Fruit fly (Drosophila melanogaster) whole organism, pupa: ENCODE measurements around the gene CG4658.
A peak's percentile ranks its signal among the peaks of the same experiment; 100 is the strongest.

Experiments
- CG10348 ChIP-seq: fragments of 200-800 bp; sonication (Bioruptor generic); IDR thresholded peaks from 2 replicates; pipeline ENCODE4 v1.3.6; 2022; ENCODE audit warnings: missing biosample characterization, missing genetic modification characterization
- CG12605 ChIP-seq: fragments of 200-800 bp; sonication (Bioruptor generic); IDR thresholded peaks from 2 replicates; pipeline ENCODE4 v1.3.6; 2022; ENCODE audit warnings: missing biosample characterization, missing genetic modification characterization
- CG13204 ChIP-seq: fragments of 200-800 bp; sonication (Bioruptor generic); optimal IDR thresholded peaks from 2 replicates; lab custom pipeline; 2018; ENCODE audit warnings: missing biosample characterization, mild to moderate bottlenecking, missing genetic modification characterization, moderate library complexity
- CG14655 ChIP-seq: fragments of 200-800 bp; sonication (Bioruptor generic); optimal IDR thresholded peaks from 3 replicates; lab custom pipeline; 2017; ENCODE audit warnings: mild to moderate bottlenecking, missing biosample characterization, missing genetic modification reagents, missing genetic modification characterization
- CG15710 ChIP-seq: fragments of 200-800 bp; sonication (Bioruptor generic); optimal IDR thresholded peaks from 2 replicates; lab custom pipeline; 2018; ENCODE audit warnings: missing biosample characterization, mild to moderate bottlenecking, missing genetic modification characterization, moderate library complexity
- CG17806 ChIP-seq: fragments of 200-800 bp; sonication (Bioruptor generic); optimal IDR thresholded peaks from 2 replicates; lab custom pipeline; 2018; ENCODE audit warnings: missing biosample characterization, mild to moderate bottlenecking, missing genetic modification characterization, moderate library complexity
- CG32121 ChIP-seq: fragments of 200-800 bp; sonication (Bioruptor generic); IDR thresholded peaks from 2 replicates; pipeline ENCODE4 v1.3.6; 2022; ENCODE audit warnings: missing biosample characterization, missing genetic modification characterization
- CG34367 ChIP-seq: fragments of 200-800 bp; sonication (Bioruptor generic); optimal IDR thresholded peaks from 2 replicates; lab custom pipeline; 2018; ENCODE audit warnings: missing biosample characterization, mild to moderate bottlenecking, missing genetic modification characterization
- CG4496 ChIP-seq: fragments of 200-800 bp; sonication (Bioruptor generic); IDR thresholded peaks from 3 replicates; pipeline ENCODE4 v1.3.6; 2022; ENCODE audit warnings: missing biosample characterization, missing genetic modification characterization
- CG8159 ChIP-seq: fragments of 200-800 bp; sonication (Bioruptor generic); optimal IDR thresholded peaks from 3 replicates; lab custom pipeline; 2018; ENCODE audit warnings: missing biosample characterization, mild to moderate bottlenecking, missing genetic modification characterization, moderate library complexity
- CG8301 ChIP-seq: fragments of 200-800 bp; sonication (Bioruptor generic); optimal IDR thresholded peaks from 2 replicates; lab custom pipeline; 2018; ENCODE audit warnings: missing biosample characterization, mild to moderate bottlenecking, missing genetic modification characterization
- CG9948 ChIP-seq: fragments of 200-800 bp; sonication (Bioruptor generic); optimal IDR thresholded peaks from 2 replicates; lab custom pipeline; 2018; ENCODE audit warnings: missing biosample characterization, mild to moderate bottlenecking, missing genetic modification characterization, moderate library complexity
- D1 ChIP-seq: fragments of 200-800 bp; sonication (Bioruptor generic); optimal IDR thresholded peaks from 2 replicates; lab custom pipeline; 2018; ENCODE audit warnings: missing biosample characterization, mild to moderate bottlenecking, missing genetic modification characterization, moderate library complexity
- EcR ChIP-seq: fragments of 200-800 bp; sonication (Bioruptor generic); optimal IDR thresholded peaks from 3 replicates; lab custom pipeline; 2019; ENCODE audit warnings: missing biosample characterization, missing genetic modification characterization, mild to moderate bottlenecking, moderate library complexity, missing genetic modification reagents
- Ets98B ChIP-seq: fragments of 200-800 bp; sonication (Bioruptor generic); IDR thresholded peaks from 2 replicates; pipeline ENCODE4 v1.3.6; 2022; ENCODE audit warnings: missing biosample characterization, missing genetic modification characterization
- Pif1A ChIP-seq: fragments of 200-800 bp; sonication (Bioruptor generic); optimal IDR thresholded peaks from 3 replicates; lab custom pipeline; 2016; ENCODE audit warnings: missing biosample characterization, missing genetic modification characterization
- Pif1B ChIP-seq: fragments of 200-800 bp; sonication (Bioruptor generic); optimal IDR thresholded peaks from 3 replicates; lab custom pipeline; 2016; ENCODE audit warnings: missing biosample characterization, missing genetic modification characterization
- Snoo ChIP-seq: fragments of 200-800 bp; sonication (Bioruptor generic); optimal IDR thresholded peaks from 3 replicates; lab custom pipeline; 2017; ENCODE audit warnings: missing biosample characterization, mild to moderate bottlenecking, missing genetic modification characterization, inconsistent platforms
- fd96Ca ChIP-seq: fragments of 200-800 bp; sonication (Bioruptor generic); IDR thresholded peaks from 3 replicates; pipeline ENCODE4 v1.3.6; 2022; ENCODE audit warnings: missing biosample characterization, missing genetic modification characterization
- gl ChIP-seq: fragments of 200-800 bp; sonication (Bioruptor generic); optimal IDR thresholded peaks from 2 replicates; lab custom pipeline; 2018; ENCODE audit warnings: missing biosample characterization, mild to moderate bottlenecking, missing genetic modification characterization
- rn ChIP-seq: fragments of 200-800 bp; sonication (Bioruptor generic); IDR thresholded peaks from 2 replicates; pipeline ENCODE4 v1.3.6; 2022; ENCODE audit warnings: missing biosample characterization, missing genetic modification characterization

Gene CG4658

DNA sequence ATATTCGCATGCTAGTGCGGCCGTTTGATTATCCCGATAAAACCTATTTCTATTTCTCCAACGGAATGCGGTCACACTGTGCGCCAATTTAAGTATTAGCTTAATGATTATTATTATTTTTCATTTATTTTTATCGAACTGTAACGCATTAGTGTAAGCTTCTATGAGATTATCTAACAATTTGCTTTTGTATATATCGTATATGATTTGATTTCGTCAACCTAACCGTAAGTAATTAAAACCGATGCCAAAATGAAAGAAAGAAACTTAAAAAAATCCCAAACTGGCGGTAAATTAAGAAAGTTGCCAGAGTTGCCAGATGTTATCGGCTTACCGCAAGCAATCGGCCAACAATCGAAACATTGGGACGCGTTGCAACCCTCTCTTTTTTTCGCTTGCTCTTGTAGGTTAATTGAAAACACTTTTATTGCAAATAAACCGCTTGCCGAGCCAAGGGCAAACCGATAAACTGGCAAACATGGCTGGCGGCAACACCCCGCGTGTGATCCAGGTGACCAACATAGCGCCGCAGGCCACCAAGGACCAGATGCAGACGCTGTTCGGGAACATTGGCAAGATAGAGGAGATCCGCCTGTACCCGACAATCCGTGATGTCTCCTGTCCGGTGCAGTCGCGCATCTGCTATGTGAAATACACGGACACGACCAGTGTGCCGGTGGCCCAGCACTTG, 44.2 kb upstream of the CG4658 start, which contains the start of the genes Etl1 and Srp54:
TSS of gene Etl1 (minus strand) at position 39 of the 691 bp plus-strand sequence.
TSS of gene Srp54 (plus strand) at position 342 of the 691 bp plus-strand sequence.
- TF ChIP-seq CG15710 (tag; lab: Kevin White, UChicago) (no peak), EcR (GFP tag; lab: Kevin White, UChicago) (no peak), D1 (tag; lab: Kevin White, UChicago) (no peak), CG14655 (GFP tag; lab: Kevin White, UChicago) (no peak), CG32121 (no peak), CG10348 (GFP tag; lab: Robert Waterston, UW) (no peak), CG9948 (tag; lab: Kevin White, UChicago) (no peak)

DNA sequence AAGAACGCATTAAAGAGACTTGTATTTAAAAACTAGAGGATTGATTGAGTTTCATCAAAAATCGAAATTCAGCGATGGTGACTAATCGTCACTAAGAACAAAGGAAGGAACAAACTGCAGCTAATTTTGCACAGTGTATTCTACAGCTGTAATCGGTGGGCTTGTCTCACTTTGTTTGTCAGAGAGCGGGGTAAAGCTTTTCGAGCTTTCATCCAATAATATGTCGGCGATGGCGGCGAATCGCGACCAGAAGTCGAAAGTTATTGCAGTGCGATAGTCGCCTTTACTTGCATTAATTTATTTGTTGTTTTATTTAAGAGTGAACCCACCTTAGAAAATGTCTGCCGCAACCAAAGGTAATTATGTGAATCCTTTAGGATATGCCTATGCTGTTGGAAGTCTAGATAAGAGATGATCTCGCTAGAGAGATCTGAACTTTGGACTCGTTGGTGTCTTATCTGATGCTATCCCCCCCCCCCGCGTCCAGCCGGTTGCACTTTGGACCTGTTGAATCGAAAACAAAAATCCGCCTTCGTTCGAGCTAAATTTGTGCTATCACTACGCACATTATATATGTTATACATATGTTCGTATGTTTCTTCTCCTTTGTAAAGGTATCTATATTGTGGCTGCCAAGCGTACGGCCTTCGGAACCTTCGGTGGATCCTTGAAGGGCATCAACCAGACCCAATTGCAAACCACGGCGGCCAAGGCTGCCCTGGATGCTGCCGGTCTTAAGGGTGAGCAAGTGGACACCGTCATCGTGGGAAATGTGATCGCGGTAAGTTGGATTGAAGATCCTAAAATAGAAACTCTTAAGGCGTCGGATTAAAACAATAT, 41.7 kb upstream of the CG4658 start, which contains the start of gene yip2:
TSS of gene yip2 (plus strand) at position 243 of the 840 bp plus-strand sequence.
- TF ChIP-seq gl = peak; percentile 100
- peak; percentile 97 for TF ChIP-seq CG12605 (GFP tag; lab: Robert Waterston, UW)
- peak; percentile 92 for TF ChIP-seq CG4496 (GFP tag; lab: Robert Waterston, UW)
- TF ChIP-seq CG10348 (GFP tag; lab: Robert Waterston, UW) = no peak
- peak; percentile 98 for TF ChIP-seq Pif1A (GFP tag; lab: Kevin White, UChicago)
- peak; percentile 100 for TF ChIP-seq CG13204 (GFP tag; lab: Kevin White, UChicago)
- peak; percentile 92 for TF ChIP-seq fd96Ca
- peak; percentile 89 for TF ChIP-seq CG17806 (tag; lab: Kevin White, UChicago)
- peak; percentile 77 for TF ChIP-seq CG9948 (tag; lab: Kevin White, UChicago)
- TF ChIP-seq Ets98B (GFP tag; lab: Robert Waterston, UW) = peak; percentile 91
- TF ChIP-seq EcR (GFP tag; lab: Kevin White, UChicago) = peak; percentile 81
- TF ChIP-seq CG8159 (tag; lab: Kevin White, UChicago) = peak; percentile 93
- peak; percentile 96 for TF ChIP-seq CG32121
- TF ChIP-seq rn (GFP tag; lab: Robert Waterston, UW) = peak; percentile 66; the same call in 1 of the 2 replicates
- TF ChIP-seq D1 (tag; lab: Kevin White, UChicago) = peak; percentile 54
- TF ChIP-seq Snoo (tag; lab: Kevin White, UChicago) = peak; percentile 98
- TF ChIP-seq CG34367 (tag; lab: Kevin White, UChicago) = peak; percentile 94
- TF ChIP-seq CG15710 (tag; lab: Kevin White, UChicago) = peak; percentile 87
- peak; percentile 98 for TF ChIP-seq CG14655 (GFP tag; lab: Kevin White, UChicago)
- peak; percentile 96 for TF ChIP-seq CG8301 (tag; lab: Kevin White, UChicago)
- TF ChIP-seq Pif1B (GFP tag; lab: Kevin White, UChicago) = peak; percentile 99

DNA sequence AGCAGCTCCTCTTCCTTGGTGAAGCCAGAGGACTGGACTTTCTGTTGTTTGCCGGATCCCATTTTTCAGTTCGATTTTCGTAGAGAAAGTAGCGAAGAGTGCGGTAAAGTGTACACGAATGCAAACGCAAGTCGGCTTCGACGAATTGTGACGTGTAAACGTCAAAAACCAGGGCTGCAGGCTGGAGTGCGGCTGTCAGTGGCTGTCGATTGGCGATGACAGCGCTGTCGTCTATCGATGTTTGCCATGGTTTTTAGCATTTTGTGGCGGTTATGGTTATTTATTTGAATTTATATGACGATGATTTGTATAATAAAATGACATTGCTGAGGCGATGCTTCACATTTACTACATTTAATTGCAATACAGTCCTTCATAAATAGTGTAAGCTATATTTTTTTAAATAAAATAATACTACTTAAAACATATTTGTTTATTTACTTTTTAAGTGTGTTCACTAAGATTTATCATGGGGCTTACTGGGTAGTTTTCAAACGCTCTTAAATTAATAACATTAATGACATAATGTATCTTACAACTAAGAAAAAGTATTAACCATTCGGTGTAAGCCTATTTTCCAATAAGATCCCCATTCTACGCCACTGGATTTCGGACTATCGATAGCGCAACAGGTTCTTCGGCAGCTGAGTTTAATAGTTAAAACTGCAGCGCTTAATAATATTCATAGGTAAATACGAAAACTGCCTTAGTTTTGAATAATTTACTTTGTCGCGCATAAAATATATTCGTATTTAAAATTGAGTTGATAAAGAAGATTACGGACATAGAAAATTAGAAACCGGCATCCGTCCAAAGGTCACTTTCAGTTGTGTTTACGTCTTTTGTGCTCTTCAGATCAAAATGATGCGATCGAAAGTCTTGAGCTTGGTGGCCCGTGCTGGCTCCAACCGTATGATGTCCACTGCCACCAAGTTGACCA, 38.6 kb upstream of the CG4658 start, which contains the start of the genes CG5885 and CG4598:
TSS of gene CG5885 (minus strand) at position 311 of the 940 bp plus-strand sequence.
TSS of gene CG4598 (plus strand) at position 599 of the 940 bp plus-strand sequence.
- TF ChIP-seq CG14655 (GFP tag; lab: Kevin White, UChicago) (peak; percentile 78), D1 (tag; lab: Kevin White, UChicago) (no peak), CG13204 (GFP tag; lab: Kevin White, UChicago) (peak; percentile 42), CG8159 (tag; lab: Kevin White, UChicago) (peak; percentile 63), Ets98B (GFP tag; lab: Robert Waterston, UW) (peak; percentile 78), CG4496 (GFP tag; lab: Robert Waterston, UW) (peak; percentile 39), EcR (GFP tag; lab: Kevin White, UChicago) (peak; percentile 10), CG15710 (tag; lab: Kevin White, UChicago) (peak; percentile 55), fd96Ca (peak; percentile 43; the same call in 1 of the 3 replicates), CG34367 (tag; lab: Kevin White, UChicago) (peak; percentile 2), CG10348 (GFP tag; lab: Robert Waterston, UW) (no peak), Pif1A (GFP tag; lab: Kevin White, UChicago) (peak; percentile 82), CG9948 (tag; lab: Kevin White, UChicago) (peak; percentile 58), Pif1B (GFP tag; lab: Kevin White, UChicago) (peak; percentile 69), CG17806 (tag; lab: Kevin White, UChicago) (peak; percentile 42), CG8301 (tag; lab: Kevin White, UChicago) (peak; percentile 63), Snoo (tag; lab: Kevin White, UChicago) (peak; percentile 44), gl (peak; percentile 81), rn (GFP tag; lab: Robert Waterston, UW) (no peak), CG12605 (GFP tag; lab: Robert Waterston, UW) (peak; percentile 80), CG32121 (peak; percentile 76)

DNA sequence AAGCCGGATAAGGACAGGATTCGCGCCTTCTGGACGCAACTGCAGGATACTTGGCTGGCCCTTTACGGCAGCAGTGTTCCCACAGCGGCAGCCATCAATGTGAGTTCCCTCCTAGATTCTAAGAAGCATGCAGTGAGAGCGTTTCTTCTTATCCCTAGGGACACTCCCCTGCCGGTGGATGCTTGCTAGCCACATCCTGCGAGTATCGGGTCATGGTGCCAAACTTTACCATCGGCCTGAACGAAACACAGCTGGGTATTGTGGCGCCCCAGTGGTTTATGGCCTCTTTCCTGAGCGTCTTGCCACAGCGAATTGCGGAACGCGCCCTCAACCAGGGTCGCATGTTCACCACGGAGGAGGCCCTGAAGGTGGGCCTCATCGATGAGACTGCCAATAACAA, 37.7 kb upstream of the CG4658 start:
- TF ChIP-seq CG12605 (GFP tag; lab: Robert Waterston, UW) (no peak), CG8301 (tag; lab: Kevin White, UChicago) (no peak), EcR (GFP tag; lab: Kevin White, UChicago) (no peak), gl (no peak), CG13204 (GFP tag; lab: Kevin White, UChicago) (no peak), fd96Ca (no peak), rn (GFP tag; lab: Robert Waterston, UW) (no peak), CG8159 (tag; lab: Kevin White, UChicago) (no peak), CG14655 (GFP tag; lab: Kevin White, UChicago) (no peak), D1 (tag; lab: Kevin White, UChicago) (no peak), Ets98B (GFP tag; lab: Robert Waterston, UW) (no peak), Snoo (tag; lab: Kevin White, UChicago) (no peak)
